Fruit fly (Drosophila melanogaster) whole organism, embryonic: ENCODE measurements around the gene CG44000.
A peak's percentile ranks its signal among the peaks of the same experiment; 100 is the strongest.

Source experiments
- Bgb ChIP-seq: fragments of 200-800 bp; sonication (Bioruptor generic); IDR thresholded peaks from 2 replicates; pipeline ENCODE4 v1.3.6; 2022; ENCODE audit warnings: missing biosample characterization, missing genetic modification characterization; ENCODE audit not compliant: partially characterized antibody
- CG12236 ChIP-seq: fragments of 200-800 bp; sonication (Bioruptor generic); optimal IDR thresholded peaks from 2 replicates; lab custom pipeline; 2016; ENCODE audit warnings: missing biosample characterization, missing genetic modification characterization
- CG12769 ChIP-seq: fragments of 200-800 bp; sonication (Bioruptor generic); optimal IDR thresholded peaks from 2 replicates; lab custom pipeline; 2019; ENCODE audit warnings: missing biosample characterization, mild to moderate bottlenecking, missing genetic modification characterization, moderate library complexity
- CG15514 ChIP-seq: fragments of 200-800 bp; sonication (Bioruptor generic); optimal IDR thresholded peaks from 3 replicates; lab custom pipeline; 2017; ENCODE audit warnings: missing biosample characterization, missing genetic modification characterization, mild to moderate bottlenecking, moderate library complexity, missing genetic modification reagents
- CG17829 ChIP-seq: fragments of 200-800 bp; optimal IDR thresholded peaks from 2 replicates; lab custom pipeline; 2019; ENCODE audit warnings: missing biosample characterization, mild to moderate bottlenecking, missing genetic modification characterization, moderate library complexity
- CG2120 ChIP-seq: fragments of 200-800 bp; sonication (Bioruptor generic); optimal IDR thresholded peaks from 3 replicates; lab custom pipeline; 2016; ENCODE audit warnings: missing biosample characterization, missing genetic modification characterization
- CG3281 ChIP-seq: fragments of 200-800 bp; sonication (Bioruptor generic); optimal IDR thresholded peaks from 3 replicates; lab custom pipeline; 2017; ENCODE audit warnings: missing biosample characterization, mild to moderate bottlenecking, missing genetic modification characterization
- CG42726 ChIP-seq: fragments of 200-800 bp; sonication (Bioruptor generic); IDR thresholded peaks from 2 replicates; pipeline ENCODE4 v1.3.6; 2022; ENCODE audit warnings: missing biosample characterization, missing genetic modification characterization; ENCODE audit not compliant: partially characterized antibody
- CG4282 ChIP-seq: fragments of 200-800 bp; sonication (Bioruptor generic); optimal IDR thresholded peaks from 2 replicates; lab custom pipeline; 2016; ENCODE audit warnings: missing biosample characterization, missing genetic modification characterization
- CG4820 ChIP-seq: fragments of 200-800 bp; sonication (Bioruptor generic); optimal IDR thresholded peaks from 3 replicates; lab custom pipeline; 2016; ENCODE audit warnings: missing biosample characterization, missing genetic modification characterization
- CG4854 ChIP-seq: fragments of 200-800 bp; sonication (Bioruptor generic); optimal IDR thresholded peaks from 2 replicates; lab custom pipeline; 2016; ENCODE audit warnings: missing biosample characterization, missing genetic modification characterization, inconsistent platforms
- CG6765 ChIP-seq: fragments of 200-800 bp; sonication (Bioruptor generic); optimal IDR thresholded peaks from 3 replicates; lab custom pipeline; 2017; ENCODE audit warnings: missing biosample characterization, mild to moderate bottlenecking, missing genetic modification characterization
- CG6791 ChIP-seq: fragments of 200-800 bp; sonication (Bioruptor generic); IDR thresholded peaks from 3 replicates; pipeline ENCODE4 v1.3.6; 2022; ENCODE audit warnings: missing biosample characterization, missing genetic modification characterization; ENCODE audit not compliant: partially characterized antibody
- CG9609 ChIP-seq: fragments of 200-800 bp; sonication (Bioruptor generic); optimal IDR thresholded peaks from 3 replicates; lab custom pipeline; 2016; ENCODE audit warnings: missing biosample characterization, missing genetic modification characterization
- CG9797 ChIP-seq: fragments of 200-800 bp; sonication (Bioruptor generic); optimal IDR thresholded peaks from 3 replicates; lab custom pipeline; 2018; ENCODE audit warnings: missing biosample characterization, mild to moderate bottlenecking, missing genetic modification characterization
- Camta ChIP-seq: fragments of 200-800 bp; sonication (Bioruptor generic); optimal IDR thresholded peaks from 2 replicates; lab custom pipeline; 2016; ENCODE audit warnings: missing biosample characterization, missing genetic modification characterization
- CoRest ChIP-seq: fragments of 200-800 bp; sonication (Bioruptor generic); optimal IDR thresholded peaks from 3 replicates; lab custom pipeline; 2018; ENCODE audit warnings: missing biosample characterization, mild to moderate bottlenecking, missing genetic modification characterization, moderate library complexity
- D19B ChIP-seq: fragments of 200-800 bp; sonication (Bioruptor generic); optimal IDR thresholded peaks from 2 replicates; lab custom pipeline; 2017; ENCODE audit warnings: missing biosample characterization, mild to moderate bottlenecking, missing genetic modification characterization
- Ets97D ChIP-seq: fragments of 200-800 bp; sonication (Bioruptor generic); optimal IDR thresholded peaks from 3 replicates; lab custom pipeline; 2016; ENCODE audit warnings: missing biosample characterization, missing genetic modification characterization
- Fer2 ChIP-seq: fragments of 200-800 bp; sonication (Bioruptor generic); optimal IDR thresholded peaks from 2 replicates; lab custom pipeline; 2018; ENCODE audit warnings: missing biosample characterization, mild to moderate bottlenecking, missing genetic modification characterization, moderate library complexity
- Fer3 ChIP-seq: fragments of 200-800 bp; sonication (Bioruptor generic); optimal IDR thresholded peaks from 2 replicates; lab custom pipeline; 2018; ENCODE audit warnings: missing biosample characterization, mild to moderate bottlenecking, missing genetic modification characterization, moderate library complexity
- HLHmδ ChIP-seq: fragments of 200-800 bp; sonication (Bioruptor generic); optimal IDR thresholded peaks from 2 replicates; lab custom pipeline; 2018; ENCODE audit warnings: missing biosample characterization, mild to moderate bottlenecking, missing genetic modification characterization, moderate library complexity
- Hmr ChIP-seq: fragments of 200-800 bp; sonication (Bioruptor generic); optimal IDR thresholded peaks from 3 replicates; lab custom pipeline; 2017; ENCODE audit warnings: mild to moderate bottlenecking, missing biosample characterization, missing genetic modification reagents, missing genetic modification characterization
- Hsf ChIP-seq: fragments of 200-800 bp; sonication (Bioruptor generic); optimal IDR thresholded peaks from 3 replicates; lab custom pipeline; 2016; ENCODE audit warnings: missing biosample characterization, missing genetic modification characterization
- Jarid2 ChIP-seq: fragments of 200-800 bp; sonication (Bioruptor generic); optimal IDR thresholded peaks from 3 replicates; lab custom pipeline; 2017; ENCODE audit warnings: mild to moderate bottlenecking, missing biosample characterization, missing genetic modification reagents, missing genetic modification characterization
- PHDP ChIP-seq: fragments of 200-800 bp; sonication (Bioruptor generic); optimal IDR thresholded peaks from 3 replicates; lab custom pipeline; 2018; ENCODE audit warnings: missing biosample characterization, mild to moderate bottlenecking, missing genetic modification characterization, moderate library complexity
- Scr ChIP-seq: fragments of 200-800 bp; sonication (Bioruptor generic); IDR thresholded peaks from 2 replicates; pipeline ENCODE4 v1.3.6; 2022; ENCODE audit warnings: missing biosample characterization, missing genetic modification characterization; ENCODE audit not compliant: partially characterized antibody
- Sin3A ChIP-seq: fragments of >200 bp; optimal IDR thresholded peaks from 2 replicates; lab custom pipeline; 2018
- Spps ChIP-seq: fragments of 200-800 bp; sonication (Bioruptor generic); optimal IDR thresholded peaks from 2 replicates; lab custom pipeline; 2018; ENCODE audit warnings: missing biosample characterization, mild to moderate bottlenecking, missing genetic modification characterization
- aop ChIP-seq: fragments of 200-800 bp; sonication (Bioruptor generic); IDR thresholded peaks from 2 replicates; pipeline ENCODE4 v1.3.6; 2022; ENCODE audit warnings: missing biosample characterization, missing genetic modification characterization
- ash1 ChIP-seq: fragments of 200-800 bp; sonication (Bioruptor generic); optimal IDR thresholded peaks from 2 replicates; lab custom pipeline; 2018; ENCODE audit warnings: missing biosample characterization, mild to moderate bottlenecking, missing genetic modification characterization
- bbx ChIP-seq: fragments of 200-800 bp; sonication (Bioruptor generic); IDR thresholded peaks from 2 replicates; pipeline ENCODE4 v1.3.6; 2022; ENCODE audit warnings: missing biosample characterization, missing genetic modification characterization; ENCODE audit not compliant: partially characterized antibody
- bcd ChIP-seq: fragments of 200-800 bp; sonication (Bioruptor generic); optimal IDR thresholded peaks from 2 replicates; lab custom pipeline; 2017; ENCODE audit warnings: missing biosample characterization, mild to moderate bottlenecking, missing genetic modification characterization
- chinmo ChIP-seq: fragments of 200-800 bp; sonication (Bioruptor generic); IDR thresholded peaks from 4 replicates; pipeline ENCODE4 v1.3.6; 2022; ENCODE audit warnings: missing biosample characterization, missing genetic modification characterization; ENCODE audit not compliant: partially characterized antibody
- corto ChIP-seq: fragments of 200-800 bp; sonication (Bioruptor generic); optimal IDR thresholded peaks from 2 replicates; lab custom pipeline; 2016; ENCODE audit warnings: missing biosample characterization, mild to moderate bottlenecking, missing genetic modification characterization, moderate library complexity
- ems ChIP-seq: fragments of 200-800 bp; sonication (Bioruptor generic); optimal IDR thresholded peaks from 3 replicates; lab custom pipeline; 2016; ENCODE audit warnings: missing biosample characterization, missing genetic modification characterization
- ewg ChIP-seq: fragments of 200-800 bp; sonication (Bioruptor generic); optimal IDR thresholded peaks from 3 replicates; lab custom pipeline; 2017; ENCODE audit warnings: mild to moderate bottlenecking, missing biosample characterization, missing genetic modification reagents, missing genetic modification characterization
- ftz-f1 ChIP-seq: fragments of 200-800 bp; sonication (Bioruptor generic); optimal IDR thresholded peaks from 2 replicates; lab custom pipeline; 2016; ENCODE audit warnings: missing biosample characterization, missing genetic modification characterization
- gcm ChIP-seq: fragments of 200-800 bp; sonication (Bioruptor generic); optimal IDR thresholded peaks from 2 replicates; lab custom pipeline; 2019; ENCODE audit warnings: missing biosample characterization, mild to moderate bottlenecking, missing genetic modification characterization, moderate library complexity
- gfzf ChIP-seq: fragments of 200-800 bp; sonication (Bioruptor generic); optimal IDR thresholded peaks from 2 replicates; lab custom pipeline; 2016; ENCODE audit warnings: missing biosample characterization, mild to moderate bottlenecking, missing genetic modification characterization, moderate library complexity
- grn ChIP-seq: fragments of 200-800 bp; sonication (Bioruptor generic); optimal IDR thresholded peaks from 3 replicates; lab custom pipeline; 2017; ENCODE audit warnings: missing biosample characterization, missing genetic modification characterization
- hbn ChIP-seq: fragments of 200-800 bp; sonication (Bioruptor generic); IDR thresholded peaks from 2 replicates; pipeline ENCODE4 v1.3.6; 2022; ENCODE audit warnings: missing biosample characterization, missing genetic modification characterization; ENCODE audit not compliant: partially characterized antibody
- ind ChIP-seq: fragments of 200-800 bp; sonication (Bioruptor generic); optimal IDR thresholded peaks from 3 replicates; lab custom pipeline; 2016; ENCODE audit warnings: missing biosample characterization, missing genetic modification characterization
- jumu ChIP-seq: fragments of 200-800 bp; sonication (Bioruptor generic); optimal IDR thresholded peaks from 3 replicates; lab custom pipeline; 2016; ENCODE audit warnings: missing biosample characterization, missing genetic modification characterization
- mld ChIP-seq: fragments of 200-800 bp; sonication (Bioruptor generic); IDR thresholded peaks from 3 replicates; pipeline ENCODE4 v1.3.6; 2022; ENCODE audit warnings: missing biosample characterization, missing genetic modification characterization; ENCODE audit not compliant: partially characterized antibody
- nerfin-1 ChIP-seq: fragments of 200-800 bp; sonication (Bioruptor generic); optimal IDR thresholded peaks from 3 replicates; lab custom pipeline; 2019; ENCODE audit warnings: missing biosample characterization, mild to moderate bottlenecking, missing genetic modification characterization, moderate library complexity
- nerfin-2 ChIP-seq: fragments of 200-800 bp; sonication (Bioruptor generic); IDR thresholded peaks from 2 replicates; pipeline ENCODE4 v1.3.6; 2022; ENCODE audit warnings: missing biosample characterization, missing genetic modification characterization; ENCODE audit not compliant: partially characterized antibody
- sug ChIP-seq: fragments of 200-800 bp; optimal IDR thresholded peaks from 2 replicates; lab custom pipeline; 2019; ENCODE audit warnings: missing biosample characterization, mild to moderate bottlenecking, missing genetic modification characterization, moderate library complexity
- wek ChIP-seq: fragments of 200-800 bp; sonication (Bioruptor generic); optimal IDR thresholded peaks from 3 replicates; lab custom pipeline; 2018; ENCODE audit warnings: missing biosample characterization, mild to moderate bottlenecking, missing genetic modification characterization, moderate library complexity

The CG44000 gene

dm6 chr2L:5054953-5055352 is 11.9 kb downstream of the CG44000 start, which contains the start of the genes CG14036 and His3.3A (continued):
- peak; percentile 70; the same call in 2 of the 3 replicates for TF ChIP-seq CG6791 (GFP tag; lab: Robert Waterston, UW)
- no peak for TF ChIP-seq ind (GFP tag; lab: Kevin White, UChicago)
- TF ChIP-seq CG17829 (tag; lab: Kevin White, UChicago), result peak; percentile 56
- TF ChIP-seq jumu, result peak; percentile 24
- peak; percentile 55 for TF ChIP-seq Scr (GFP tag; lab: Robert Waterston, UW)
- TF ChIP-seq Fer3 (tag; lab: Kevin White, UChicago), result no peak
- no peak for TF ChIP-seq CG4854 (GFP tag; lab: Kevin White, UChicago)
- peak; percentile 20 for TF ChIP-seq CG12769
- TF ChIP-seq chinmo (GFP tag; lab: Robert Waterston, UW), result peak; percentile 68; the same call in 1 of the 4 replicates
- TF ChIP-seq hbn (GFP tag; lab: Robert Waterston, UW), result peak; percentile 58
- peak; percentile 45 for TF ChIP-seq Jarid2 (GFP tag; lab: Kevin White, UChicago)
- TF ChIP-seq CG12236, result no peak
- peak; percentile 82 for TF ChIP-seq CG15514 (GFP tag; lab: Kevin White, UChicago)
- TF ChIP-seq ash1, result peak; percentile 13
- peak; percentile 81 for TF ChIP-seq Ets97D (GFP tag; lab: Kevin White, UChicago)
- no peak for TF ChIP-seq corto (GFP tag; lab: Kevin White, UChicago)
- no peak for TF ChIP-seq aop (GFP tag; lab: Robert Waterston, UW)
- peak; percentile 50 for TF ChIP-seq ems (GFP tag; lab: Kevin White, UChicago)
- TF ChIP-seq Spps (tag; lab: Kevin White, UChicago), result peak; percentile 1
- TF ChIP-seq CG9609 (GFP tag; lab: Kevin White, UChicago), result no peak
- TF ChIP-seq D19B (GFP tag; lab: Kevin White, UChicago), result no peak
- TF ChIP-seq HLHmδ (GFP tag; lab: Kevin White, UChicago), result peak; percentile 74
- no peak for TF ChIP-seq Fer2 (tag; lab: Kevin White, UChicago)
- no peak for TF ChIP-seq Camta (GFP tag; lab: Kevin White, UChicago)
- TF ChIP-seq wek (GFP tag; lab: Kevin White, UChicago), result peak; percentile 100
- TF ChIP-seq nerfin-1, result peak; percentile 20
- peak; percentile 97 for TF ChIP-seq CG9797 (GFP tag; lab: Kevin White, UChicago)
- TF ChIP-seq mld (GFP tag; lab: Robert Waterston, UW), result 0 out of 3 replicates have a peak, but pooled peaks have one; percentile 41
- TF ChIP-seq sug, result peak; percentile 43
- peak; percentile 42 for TF ChIP-seq Hmr (GFP tag; lab: Kevin White, UChicago)
- TF ChIP-seq Hsf (GFP tag; lab: Kevin White, UChicago), result no peak
- no peak for TF ChIP-seq CG4282 (GFP tag; lab: Kevin White, UChicago)
- no peak for TF ChIP-seq CG6765 (GFP tag; lab: Kevin White, UChicago)
- peak; percentile 60 for TF ChIP-seq bbx (GFP tag; lab: Robert Waterston, UW)
- TF ChIP-seq bcd (GFP tag; lab: Kevin White, UChicago), result no peak
- TF ChIP-seq gfzf (GFP tag; lab: Kevin White, UChicago), result peak; percentile 73
- peak; percentile 30 for TF ChIP-seq CoRest (tag; lab: Kevin White, UChicago)
- peak; percentile 30 for TF ChIP-seq ftz-f1
- TF ChIP-seq PHDP (tag; lab: Kevin White, UChicago), result peak; percentile 4
- TF ChIP-seq ewg (GFP tag; lab: Kevin White, UChicago), result peak; percentile 40
- peak; percentile 59; the same call in 1 of the 2 replicates for TF ChIP-seq CG42726 (GFP tag; lab: Robert Waterston, UW)
- peak; percentile 56 for TF ChIP-seq CG3281 (GFP tag; lab: Kevin White, UChicago)
- peak; percentile 90 for TF ChIP-seq CG4820 (GFP tag; lab: Kevin White, UChicago)
- no peak for TF ChIP-seq gcm (GFP tag; lab: Kevin White, UChicago)
- no peak for TF ChIP-seq nerfin-2 (GFP tag; lab: Robert Waterston, UW)
- TF ChIP-seq Bgb (GFP tag; lab: Robert Waterston, UW), result peak; percentile 75
- peak; percentile 46 for TF ChIP-seq Sin3A (lab: Kevin White, UChicago)
- no peak for TF ChIP-seq grn (GFP tag; lab: Kevin White, UChicago)
- TF ChIP-seq CG2120 (GFP tag; lab: Kevin White, UChicago), result peak; percentile 46
